Worm (Caenorhabditis elegans) whole organism, L1 larva: ENCODE data around the gene pat-2.

Experiments
- C04F5.9 ChIP-seq: sonication (generic microtip); optimal IDR thresholded peaks from 2 replicates; lab custom pipeline; 2016; ENCODE audit warnings: missing genetic modification characterization, missing compliant biosample characterization
- Y116A8C.19 ChIP-seq: sonication (generic microtip); optimal IDR thresholded peaks from 2 replicates; lab custom pipeline; 2016; ENCODE audit warnings: missing compliant biosample characterization, missing genetic modification characterization, borderline replicate concordance
- blmp-1 ChIP-seq: fragments of 150-350 bp; optimal IDR thresholded peaks from 2 replicates; lab custom pipeline; 2014; ENCODE audit warnings: missing biosample characterization, missing genetic modification characterization
- ceh-8 ChIP-seq: fragments of 200-800 bp; sonication (Bioruptor generic); optimal IDR thresholded peaks from 2 replicates; lab custom pipeline; 2018; ENCODE audit warnings: mild to moderate bottlenecking, missing genetic modification characterization, moderate library complexity, missing compliant biosample characterization
- ceh-82 ChIP-seq, 3 experiments: fragments of 150-350 bp in 1 of 3; sonication (generic microtip) in 2 of 3; optimal IDR thresholded peaks; 2 replicates each; lab custom pipeline; 2014 to 2017; ENCODE audit warnings: missing biosample characterization in 3 of 3, missing genetic modification characterization in 3 of 3
- ceh-88 ChIP-seq: fragments of 200-800 bp; sonication (Bioruptor generic); IDR thresholded peaks from 2 replicates; pipeline ENCODE4 v1.3.6; 2022; ENCODE audit warnings: missing genetic modification characterization, missing compliant biosample characterization
- dsc-1 ChIP-seq: sonication (generic microtip); optimal IDR thresholded peaks from 2 replicates; lab custom pipeline; 2016; ENCODE audit warnings: mild to moderate bottlenecking, missing genetic modification characterization, missing compliant biosample characterization
- efl-1 ChIP-seq, 4 experiments: fragments of 150-350 bp; optimal IDR thresholded peaks in 3 of 4; peaks in 1 of 4; 1 replicate in 1 of 4; 2 replicates in 3 of 4; lab custom pipeline; 2014; ENCODE audit warnings: missing biosample characterization in 2 of 4, missing genetic modification characterization in 2 of 4, missing genetic modification reagents in 2 of 4
- egl-27 ChIP-seq, 2 experiments: fragments of 150-350 bp in 1 of 2; sonication (generic microtip); optimal IDR thresholded peaks; 3 replicates each; lab custom pipeline; 2017 to 2018; ENCODE audit warnings: missing biosample characterization in 2 of 2, missing genetic modification characterization in 2 of 2, missing genetic modification reagents in 2 of 2
- elt-2 ChIP-seq: sonication (generic microtip); optimal IDR thresholded peaks from 2 replicates; lab custom pipeline; 2016; ENCODE audit warnings: missing genetic modification characterization, mild to moderate bottlenecking, inconsistent platforms, missing compliant biosample characterization, missing genetic modification reagents
- elt-3 ChIP-seq, 6 experiments: fragments of 150-350 bp in 1 of 6; sonication (generic microtip); optimal IDR thresholded peaks; 2 replicates each; lab custom pipeline; 2017 to 2018; ENCODE audit warnings: missing biosample characterization in 6 of 6, missing genetic modification characterization in 6 of 6, inconsistent platforms in 1 of 6
- ets-5 ChIP-seq: fragments of 200-800 bp; sonication (Bioruptor generic); IDR thresholded peaks from 2 replicates; pipeline ENCODE4 v1.3.6; 2022; ENCODE audit warnings: missing genetic modification characterization, missing compliant biosample characterization
- hlh-17 ChIP-seq: fragments of 200-800 bp; sonication (Bioruptor generic); optimal IDR thresholded peaks from 2 replicates; lab custom pipeline; 2018; ENCODE audit warnings: missing genetic modification characterization, mild to moderate bottlenecking, missing compliant biosample characterization, moderate library complexity, borderline replicate concordance
- jun-1 ChIP-seq: fragments of 150-350 bp; optimal IDR thresholded peaks from 2 replicates; lab custom pipeline; 2014; ENCODE audit warnings: missing biosample characterization, missing genetic modification reagents, missing genetic modification characterization
- lin-13 ChIP-seq: fragments of 150-350 bp; optimal IDR thresholded peaks from 2 replicates; lab custom pipeline; 2014; ENCODE audit warnings: missing biosample characterization, missing genetic modification reagents, missing genetic modification characterization
- lin-14 ChIP-seq: fragments of 200-800 bp; sonication (Bioruptor generic); optimal IDR thresholded peaks from 2 replicates; lab custom pipeline; 2018; ENCODE audit warnings: mild to moderate bottlenecking, missing genetic modification characterization, moderate library complexity, missing compliant biosample characterization
- lin-35 ChIP-seq, 2 experiments: fragments of 150-350 bp; optimal IDR thresholded peaks; 2 replicates each; lab custom pipeline; 2014; ENCODE audit warnings: missing biosample characterization in 2 of 2, missing genetic modification characterization in 2 of 2, missing genetic modification reagents in 2 of 2
- lir-3 ChIP-seq: sonication (generic microtip); optimal IDR thresholded peaks from 2 replicates; lab custom pipeline; 2016; ENCODE audit warnings: mild to moderate bottlenecking, missing genetic modification characterization, moderate library complexity, missing compliant biosample characterization; ENCODE audit not compliant: poor library complexity
- lsy-2 ChIP-seq, 2 experiments: fragments of 150-350 bp; optimal IDR thresholded peaks; 2 replicates each; lab custom pipeline; 2014; ENCODE audit warnings: missing biosample characterization in 2 of 2, missing genetic modification characterization in 2 of 2
- mdl-1 ChIP-seq, 2 experiments: fragments of 150-350 bp; optimal IDR thresholded peaks; 2 replicates each; lab custom pipeline; 2014 to 2017; ENCODE audit warnings: missing biosample characterization in 2 of 2, missing genetic modification characterization in 2 of 2, inconsistent platforms in 1 of 2
- mef-2 ChIP-seq: fragments of 150-350 bp; optimal IDR thresholded peaks from 2 replicates; lab custom pipeline; 2014; ENCODE audit warnings: missing biosample characterization, missing genetic modification characterization
- nhr-19 ChIP-seq: fragments of 200-800 bp; sonication (Bioruptor generic); conservative IDR thresholded peaks from 2 replicates; pipeline ENCODE4 v1.3.6; 2022; ENCODE audit warnings: missing genetic modification characterization, missing compliant biosample characterization
- nhr-20 ChIP-seq: sonication (generic microtip); optimal IDR thresholded peaks from 2 replicates; lab custom pipeline; 2016; ENCODE audit warnings: mild to moderate bottlenecking, missing genetic modification characterization, missing compliant biosample characterization
- nhr-71 ChIP-seq: sonication (generic microtip); optimal IDR thresholded peaks from 2 replicates; lab custom pipeline; 2016; ENCODE audit warnings: mild to moderate bottlenecking, missing genetic modification characterization, moderate library complexity, missing compliant biosample characterization
- nhr-84 ChIP-seq: sonication (generic microtip); optimal IDR thresholded peaks from 2 replicates; lab custom pipeline; 2017; ENCODE audit warnings: missing biosample characterization, missing genetic modification characterization
- nhr-85 ChIP-seq: sonication (generic microtip); peaks from one replicate; lab custom pipeline; 2016; ENCODE audit warnings: missing genetic modification characterization, inconsistent platforms, missing compliant biosample characterization
- nhr-90 ChIP-seq: sonication (generic microtip); optimal IDR thresholded peaks from 2 replicates; lab custom pipeline; 2016; ENCODE audit warnings: mild to moderate bottlenecking, missing genetic modification characterization, missing compliant biosample characterization; ENCODE audit not compliant: poor library complexity
- rnt-1 ChIP-seq: sonication (generic microtip); optimal IDR thresholded peaks from 2 replicates; lab custom pipeline; 2016; ENCODE audit warnings: mild to moderate bottlenecking, missing genetic modification characterization, moderate library complexity, missing compliant biosample characterization
- snu-23 ChIP-seq: sonication (generic microtip); optimal IDR thresholded peaks from 2 replicates; lab custom pipeline; 2016; ENCODE audit warnings: missing genetic modification characterization, missing compliant biosample characterization
- sox-4 ChIP-seq: sonication (generic microtip); optimal IDR thresholded peaks from 2 replicates; lab custom pipeline; 2016; ENCODE audit warnings: missing genetic modification characterization, missing compliant biosample characterization
- sptf-1 ChIP-seq: fragments of 150-350 bp; optimal IDR thresholded peaks from 2 replicates; lab custom pipeline; 2014; ENCODE audit warnings: missing biosample characterization, missing genetic modification characterization
- tbx-2 ChIP-seq: sonication (generic microtip); optimal IDR thresholded peaks from 2 replicates; lab custom pipeline; 2016; ENCODE audit warnings: missing genetic modification characterization, missing compliant biosample characterization
- unc-130 ChIP-seq: fragments of 150-350 bp; optimal IDR thresholded peaks from 2 replicates; lab custom pipeline; 2017; ENCODE audit warnings: missing biosample characterization, missing genetic modification characterization, inconsistent platforms
- unc-30 ChIP-seq: sonication (generic microtip); optimal IDR thresholded peaks from 2 replicates; lab custom pipeline; 2017; ENCODE audit warnings: missing biosample characterization, missing genetic modification characterization
- xbp-1 ChIP-seq: sonication (generic microtip); optimal IDR thresholded peaks from 2 replicates; lab custom pipeline; 2016; ENCODE audit warnings: missing genetic modification characterization, missing compliant biosample characterization
- zag-1 ChIP-seq: fragments of 150-350 bp; optimal IDR thresholded peaks from 2 replicates; lab custom pipeline; 2014; ENCODE audit warnings: missing biosample characterization, missing genetic modification characterization
- ztf-11 ChIP-seq, 2 experiments: sonication (generic microtip); optimal IDR thresholded peaks; 2 replicates each; lab custom pipeline; 2016 to 2017; ENCODE audit warnings: missing genetic modification characterization in 2 of 2, missing biosample characterization in 1 of 2, missing compliant biosample characterization in 1 of 2
- ztf-4 ChIP-seq: fragments of 150-350 bp; optimal IDR thresholded peaks from 2 replicates; lab custom pipeline; 2014; ENCODE audit warnings: missing biosample characterization, missing genetic modification characterization

Gene pat-2

ce11 chrIII:8785426-8785825 is 33.3 kb upstream of the pat-2 start (continued):
- peak; percentile 58; the same call in 1 of the 2 replicates for TF ChIP-seq nhr-19 (GFP tag; lab: Robert Waterston, UW)
- TF ChIP-seq nhr-84 (tag; lab: Kevin White, UChicago), result no peak
- peak; percentile 36 for TF ChIP-seq elt-2 (tag; lab: Kevin White, UChicago)
- no peak for TF ChIP-seq C04F5.9 (tag; lab: Kevin White, UChicago)
- TF ChIP-seq ceh-82 (tag; optimal IDR thresholded peaks at IDR 0.05; lab: Kevin White, UChicago), result peak in 2 of 3 experiments; percentile 16 to 54
- TF ChIP-seq snu-23, result peak; percentile 57
- TF ChIP-seq sptf-1 (tag; lab: Kevin White, UChicago), result no peak
- TF ChIP-seq nhr-85 (tag; lab: Kevin White, UChicago), result no peak
- TF ChIP-seq zag-1 (tag; lab: Kevin White, UChicago), result no peak
- peak; percentile 45 for TF ChIP-seq unc-130
- TF ChIP-seq nhr-71 (tag; lab: Kevin White, UChicago), result peak; percentile 85
- no peak for TF ChIP-seq ztf-4 (tag; lab: Kevin White, UChicago)
- peak in 1 of 2 experiments; percentile 96 for TF ChIP-seq mdl-1 (tag; optimal IDR thresholded peaks at IDR 0.05; lab: Kevin White, UChicago)
- TF ChIP-seq xbp-1 (tag; lab: Kevin White, UChicago), result peak; percentile 27
- peak; percentile 42 to 81 for TF ChIP-seq lsy-2 (tag; optimal IDR thresholded peaks at IDR 0.05; lab: Kevin White, UChicago)
- TF ChIP-seq lin-14, result peak; percentile 91
- peak; percentile 33 for TF ChIP-seq sox-4 (tag; lab: Kevin White, UChicago)
- 0 out of 2 replicates have a peak, but pooled peaks have one; percentile 24 for TF ChIP-seq ceh-88
- peak; percentile 70 for TF ChIP-seq tbx-2 (tag; lab: Kevin White, UChicago)

- no peak for TF ChIP-seq ceh-88
- no peak for TF ChIP-seq lin-13
- no peak for TF ChIP-seq nhr-20 (tag; lab: Kevin White, UChicago)
- no peak for TF ChIP-seq ceh-8
- TF ChIP-seq lir-3, result no peak
- no peak for TF ChIP-seq dsc-1 (tag; lab: Kevin White, UChicago)
- no peak for TF ChIP-seq blmp-1 (tag; lab: Kevin White, UChicago)
- no peak for TF ChIP-seq sptf-1 (tag; lab: Kevin White, UChicago)
- no peak for TF ChIP-seq jun-1 (tag; lab: Kevin White, UChicago)
- TF ChIP-seq nhr-90 (tag; lab: Kevin White, UChicago), result no peak
- no peak for TF ChIP-seq egl-27 (tag; optimal IDR thresholded peaks at IDR 0.05; lab: Kevin White, UChicago)
- no peak for TF ChIP-seq C04F5.9 (tag; lab: Kevin White, UChicago)
- TF ChIP-seq lin-14, result no peak
Observed at ce11 chrIII:8786077-8786476, 32.6 kb upstream of the pat-2 start, which contains the start of gene K02D10.8. Gene K02D10.8, plus strand, starts transcription at chrIII:8786377.

- TF ChIP-seq rnt-1 (tag; lab: Kevin White, UChicago), result peak; percentile 21
- no peak for TF ChIP-seq efl-1 (optimal IDR thresholded peaks at IDR 0.05; lab: Kevin White, UChicago)
- peak in 1 of 2 experiments; percentile 67 for TF ChIP-seq efl-1 (GFP tag; optimal IDR thresholded peaks at IDR 0.05 in 1 of 2; lab: Kevin White, UChicago)
- TF ChIP-seq lin-14, result peak; percentile 45
- TF ChIP-seq hlh-17 (GFP tag; lab: Kevin White, UChicago), result no peak
- TF ChIP-seq dsc-1 (tag; lab: Kevin White, UChicago), result peak; percentile 7
Observed at ce11 chrIII:8788690-8789089, 30.0 kb upstream of the pat-2 start.

- TF ChIP-seq unc-30 (no peak), nhr-84 (tag; lab: Kevin White, UChicago) (no peak), ceh-8 (no peak), lin-35 (GFP tag; optimal IDR thresholded peaks at IDR 0.05; lab: Kevin White, UChicago) (no peak), ets-5 (GFP tag; lab: Robert Waterston, UW) (no peak), elt-3 (tag; optimal IDR thresholded peaks at IDR 0.05; lab: Kevin White, UChicago) (no peak), nhr-20 (tag; lab: Kevin White, UChicago) (no peak), ztf-11 (tag; optimal IDR thresholded peaks at IDR 0.05; lab: Kevin White, UChicago) (no peak), mef-2 (tag; lab: Kevin White, UChicago) (no peak), snu-23 (no peak), Y116A8C.19 (no peak)
Observed at ce11 chrIII:8791235-8791634, 27.5 kb upstream of the pat-2 start, which contains the start of the genes zfp-1 and F54F2.14. Gene zfp-1, plus strand, starts transcription at chrIII:8791535. Gene F54F2.14, plus strand, starts transcription at chrIII:8791546.
